Worm (Caenorhabditis elegans): ENCODE data around the gene lips-8.

DNA sequence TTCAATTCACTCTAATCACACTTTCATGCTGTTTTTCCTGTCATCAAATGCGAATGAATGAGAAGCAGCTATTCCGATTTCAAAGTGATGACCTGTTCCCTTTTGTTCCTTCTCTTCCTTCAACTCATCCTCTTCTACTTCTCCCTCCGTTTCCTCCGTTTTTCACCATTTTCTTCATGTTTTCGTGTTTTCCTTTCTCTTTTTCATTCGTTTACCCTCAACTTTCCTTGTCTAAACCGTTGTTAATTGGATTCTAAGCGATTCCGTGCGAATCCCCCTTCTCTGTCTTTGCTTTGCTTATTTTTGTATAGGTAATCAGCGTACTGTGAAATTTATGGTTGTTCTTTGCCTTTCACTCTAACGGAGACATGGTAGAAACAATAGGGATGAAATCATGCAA is 12.4 kb upstream of the lips-8 start:
- no peak for TF ChIP-seq nhr-11 (tag; optimal IDR thresholded peaks at IDR 0.05)
- no peak for TF ChIP-seq mdl-1 (tag; optimal IDR thresholded peaks at IDR 0.05)
- no peak for TF ChIP-seq nhr-237 (tag; optimal IDR thresholded peaks at IDR 0.05)

All from whole organism, L4 larva.